Worm (Caenorhabditis elegans): Measurements from ENCODE around the gene clec-122.

DNA sequence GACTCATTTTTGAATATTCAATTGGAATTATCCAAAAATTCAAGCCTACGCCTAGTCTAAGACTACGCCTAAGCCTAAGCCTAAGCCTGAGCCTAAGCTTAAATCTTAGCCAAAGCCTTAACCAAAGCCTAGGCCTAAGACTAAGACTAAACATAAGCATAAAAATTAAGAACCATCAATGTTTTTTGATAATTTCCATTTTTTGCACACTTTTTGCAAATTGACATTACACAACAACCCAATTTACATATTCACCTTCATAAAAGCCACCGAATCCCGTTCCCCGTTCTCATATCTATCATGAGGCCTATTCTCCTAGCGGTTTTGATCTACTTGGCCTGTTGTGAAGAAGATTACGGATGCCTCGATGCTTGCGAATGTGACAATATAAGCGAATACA, 11.6 kb downstream of the clec-122 start, which contains the start of gene T10D4.7:
- TF ChIP-seq nhr-11 (tag; optimal IDR thresholded peaks at IDR 0.05) (no peak), zag-1 (tag; optimal IDR thresholded peaks at IDR 0.05) (no peak), jun-1 (tag; optimal IDR thresholded peaks at IDR 0.05) (no peak), snpc-4 (tag; optimal IDR thresholded peaks at IDR 0.05) (no peak), mdl-1 (tag; optimal IDR thresholded peaks at IDR 0.05) (no peak), eor-1 (tag; optimal IDR thresholded peaks at IDR 0.05) (no peak), ceh-28 (tag; optimal IDR thresholded peaks at IDR 0.05) (no peak)
